Worm (Caenorhabditis elegans) whole organism, late embryonic: ENCODE measurements around the gene casy-1.

Experiments
- nhr-232 ChIP-seq: sonication (generic microtip); optimal IDR thresholded peaks from 2 replicates; lab custom pipeline; 2016; ENCODE audit warnings: missing genetic modification characterization, missing compliant biosample characterization
- pqm-1 ChIP-seq: sonication (generic microtip); optimal IDR thresholded peaks from 2 replicates; lab custom pipeline; 2016; ENCODE audit warnings: missing genetic modification characterization, missing compliant biosample characterization

DNA sequence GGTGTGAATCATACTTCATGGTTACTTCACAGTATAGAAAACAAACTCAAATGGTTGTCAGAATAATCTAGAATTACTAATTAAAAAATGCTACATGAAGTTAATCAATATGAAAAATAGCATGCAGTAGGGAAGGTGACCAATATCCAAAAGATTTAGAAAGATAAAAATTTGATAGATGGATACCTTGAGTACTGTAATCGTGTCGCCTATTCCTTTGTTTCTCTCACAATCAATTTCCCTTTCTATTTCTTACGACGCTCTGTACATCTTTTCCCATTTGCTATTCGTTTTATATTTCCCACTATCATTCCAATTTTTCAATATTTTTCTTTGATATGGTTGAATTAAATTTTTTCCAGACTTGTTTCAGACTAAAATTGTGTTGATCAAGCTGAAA, 4.8 kb upstream of the casy-1 start, which contains the start of gene B0034.7:
- TF ChIP-seq nhr-232 (tag; lab: Kevin White, UChicago) (no peak), pqm-1 (tag; lab: Kevin White, UChicago) (no peak)
